Worm (Caenorhabditis elegans): ENCODE measurements around the gene C54E10.3.

DNA sequence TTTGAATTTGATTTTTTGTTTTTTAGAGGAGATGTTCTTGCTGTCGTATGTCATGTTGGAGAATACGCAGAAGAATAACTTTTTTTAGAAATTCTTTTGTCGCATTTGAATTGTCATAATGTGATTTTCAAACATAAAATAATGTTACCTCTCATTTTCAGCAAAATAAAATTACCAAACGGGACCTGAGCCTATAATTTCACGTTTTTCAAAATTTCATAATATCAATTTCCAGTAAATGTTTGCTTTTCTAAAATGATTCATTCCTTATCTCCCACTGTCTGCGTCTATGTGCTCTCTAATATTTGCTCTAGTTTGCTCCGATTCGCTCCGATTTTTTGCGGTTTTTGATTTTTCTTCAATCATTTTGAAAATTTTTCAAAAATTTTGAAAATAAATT lies 20.1 kb upstream of the C54E10.3 start, which contains the start of gene nhr-231:
- no peak for TF ChIP-seq flt-1 (GFP tag; IDR thresholded peaks at IDR 0.05)
- TF ChIP-seq ref-1 (GFP tag; conservative IDR thresholded peaks at IDR 0.05), result no peak
- TF ChIP-seq T22C8.4 (GFP tag; IDR thresholded peaks at IDR 0.05), result no peak
- TF ChIP-seq ztf-29 (GFP tag; IDR thresholded peaks at IDR 0.05), result no peak

All from whole organism, midembryonic.